Worm (Caenorhabditis elegans): Measurements from ENCODE around the gene Y26G10.5.

DNA sequence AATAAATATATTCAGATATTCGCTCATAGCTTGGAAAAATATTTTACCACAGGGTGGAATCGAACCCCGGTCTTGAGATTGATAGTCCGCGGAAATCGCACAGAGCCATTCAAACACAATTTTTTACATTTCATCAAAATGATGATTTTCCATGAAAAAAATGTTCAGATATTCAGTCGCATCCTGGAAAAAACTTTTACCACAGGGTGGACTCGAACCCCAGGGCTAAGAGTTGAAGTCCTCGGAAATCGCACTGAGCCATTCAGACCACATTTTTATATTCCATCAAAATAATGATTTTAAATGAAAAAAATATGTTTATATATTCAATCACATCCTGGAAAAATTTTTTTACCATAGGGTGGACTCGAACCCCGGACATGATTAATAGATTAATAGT, 21.9 kb upstream of the Y26G10.5 start:
- TF ChIP-seq ztf-11 (tag; optimal IDR thresholded peaks at IDR 0.05) (no peak), lin-13 (GFP tag; optimal IDR thresholded peaks at IDR 0.05) (no peak), ama-1 (optimal IDR thresholded peaks at IDR 0.05) (no peak), nhr-6 (tag; optimal IDR thresholded peaks at IDR 0.05) (no peak), nhr-237 (tag; optimal IDR thresholded peaks at IDR 0.05) (no peak), lsy-2 (tag; optimal IDR thresholded peaks at IDR 0.05) (no peak), ceh-16 (tag; optimal IDR thresholded peaks at IDR 0.05) (no peak), snpc-4 (tag; optimal IDR thresholded peaks at IDR 0.05) (no peak), unc-39 (tag; optimal IDR thresholded peaks at IDR 0.05) (no peak), nhr-12 (tag; optimal IDR thresholded peaks at IDR 0.05) (no peak), R02D3.7 (tag; optimal IDR thresholded peaks at IDR 0.05) (no peak), nhr-77 (tag; optimal IDR thresholded peaks at IDR 0.05) (no peak), fos-1 (tag; optimal IDR thresholded peaks at IDR 0.05) (no peak)
